Worm (Caenorhabditis elegans) whole organism, young adult: Measurements from ENCODE around the gene F41E6.8.

ENCODE experiments used
- ama-1 ChIP-seq, 3 experiments: fragments of 150-350 bp in 1 of 3; sonication (generic microtip) in 2 of 3; optimal IDR thresholded peaks; 2 replicates each; lab custom pipeline; 2014 to 2018; ENCODE audit warnings: missing biosample characterization in 2 of 3, missing genetic modification characterization in 2 of 3, missing genetic modification reagents in 2 of 3
- aptf-2 ChIP-seq: fragments of 200-800 bp; sonication (Bioruptor generic); conservative IDR thresholded peaks from 2 replicates; pipeline ENCODE4 v1.3.6; 2022; ENCODE audit warnings: missing genetic modification reagents, missing genetic modification characterization, missing compliant biosample characterization
- athp-1 ChIP-seq: sonication (generic microtip); optimal IDR thresholded peaks from 2 replicates; lab custom pipeline; 2017; ENCODE audit warnings: mild to moderate bottlenecking, missing genetic modification characterization, missing compliant biosample characterization
- gei-17 ChIP-seq: fragments of 200-800 bp; sonication (Bioruptor generic); optimal IDR thresholded peaks from 2 replicates; lab custom pipeline; 2018; ENCODE audit warnings: mild to moderate bottlenecking, missing genetic modification characterization, missing compliant biosample characterization
- him-1 ChIP-seq: sonication (generic microtip); optimal IDR thresholded peaks from 2 replicates; lab custom pipeline; 2016; ENCODE audit warnings: missing genotype, missing genetic modification reagents, missing genetic modification characterization, missing compliant biosample characterization
- unc-130 ChIP-seq: sonication (generic microtip); optimal IDR thresholded peaks from 2 replicates; lab custom pipeline; 2016; ENCODE audit warnings: missing genetic modification reagents, missing genetic modification characterization, missing compliant biosample characterization
- unc-62 ChIP-seq: fragments of 150-350 bp; optimal IDR thresholded peaks from 2 replicates; lab custom pipeline; 2014; ENCODE audit warnings: missing biosample characterization, missing genetic modification reagents, missing genetic modification characterization
- ztf-26 ChIP-seq: sonication (generic microtip); optimal IDR thresholded peaks from 2 replicates; lab custom pipeline; 2017; ENCODE audit warnings: missing genetic modification characterization, missing compliant biosample characterization

- TF ChIP-seq gei-17: no peak
- TF ChIP-seq ama-1 (optimal IDR thresholded peaks at IDR 0.05; lab: Kevin White, UChicago): no peak
- TF ChIP-seq ama-1 (GFP tag; optimal IDR thresholded peaks at IDR 0.05; lab: Kevin White, UChicago): no peak
- TF ChIP-seq unc-130: no peak
- TF ChIP-seq ztf-26: no peak
- TF ChIP-seq him-1: no peak
- TF ChIP-seq aptf-2: no peak
- TF ChIP-seq athp-1 (tag; lab: Kevin White, UChicago): no peak
- TF ChIP-seq unc-62 (GFP tag; lab: Kevin White, UChicago): no peak
Measured at ce11 chrV:8552460-8552859, 48.9 kb downstream of the F41E6.8 start, which contains the start of gene acr-15.
